Fruit fly (Drosophila melanogaster) whole organism, prepupa: Measurements from ENCODE around the gene CG6059.

Experiments
- CG6276 ChIP-seq: fragments of 200-800 bp; sonication (Bioruptor generic); optimal IDR thresholded peaks from 2 replicates; lab custom pipeline; 2017; ENCODE audit warnings: missing biosample characterization, mild to moderate bottlenecking, missing genetic modification characterization
- Ets21C ChIP-seq: fragments of 200-800 bp; sonication (Bioruptor generic); optimal IDR thresholded peaks from 3 replicates; lab custom pipeline; 2016; ENCODE audit warnings: missing biosample characterization, missing genetic modification characterization
- lz ChIP-seq: fragments of 200-800 bp; sonication (Bioruptor generic); optimal IDR thresholded peaks from 3 replicates; lab custom pipeline; 2016; ENCODE audit warnings: missing biosample characterization, missing genetic modification characterization

- TF ChIP-seq CG6276 (GFP tag; lab: Kevin White, UChicago) (no peak), Ets21C (GFP tag; lab: Kevin White, UChicago) (no peak), lz (GFP tag; lab: Kevin White, UChicago) (no peak)
Measured at dm6 chr3R:27148812-27149769, 24.6 kb upstream of the CG6059 start.
